Worm (Caenorhabditis elegans) whole organism, midembryonic: ENCODE data around the gene K12D12.5.

Experiments
- T22C8.4 ChIP-seq: fragments of 200-800 bp; sonication (Bioruptor generic); IDR thresholded peaks from 2 replicates; pipeline ENCODE4 v1.3.6; 2022; ENCODE audit warnings: missing genetic modification characterization, missing compliant biosample characterization
- cog-1 ChIP-seq: sonication (generic microtip); optimal IDR thresholded peaks from 2 replicates; lab custom pipeline; 2016; ENCODE audit warnings: missing genetic modification characterization, missing compliant biosample characterization
- flt-1 ChIP-seq: fragments of 200-800 bp; sonication (Bioruptor generic); IDR thresholded peaks from 2 replicates; pipeline ENCODE4 v1.3.6; 2022; ENCODE audit warnings: missing genetic modification characterization, missing compliant biosample characterization
- klf-2 ChIP-seq: fragments of 200-800 bp; sonication (Bioruptor generic); conservative IDR thresholded peaks from 2 replicates; pipeline ENCODE4 v1.3.6; 2022; ENCODE audit warnings: missing genetic modification reagents, missing genetic modification characterization, missing compliant biosample characterization
- med-1 ChIP-seq: sonication (generic microtip); optimal IDR thresholded peaks from 2 replicates; lab custom pipeline; 2017; ENCODE audit warnings: missing genetic modification characterization, mild to moderate bottlenecking, missing compliant biosample characterization, antibody characterized with exemption, missing genetic modification reagents; ENCODE audit not compliant: insufficient read depth
- ref-1 ChIP-seq: fragments of 200-800 bp; sonication (Bioruptor generic); conservative IDR thresholded peaks from 2 replicates; pipeline ENCODE4 v1.3.6; 2022; ENCODE audit warnings: missing genetic modification reagents, missing genetic modification characterization, missing compliant biosample characterization
- tab-1 ChIP-seq: fragments of 200-800 bp; sonication (Bioruptor generic); IDR thresholded peaks from 2 replicates; pipeline ENCODE4 v1.3.6; 2022; ENCODE audit warnings: missing genetic modification characterization, missing compliant biosample characterization

- TF ChIP-seq med-1: no peak
- no peak for TF ChIP-seq T22C8.4 (GFP tag; lab: Robert Waterston, UW)
- no peak for TF ChIP-seq klf-2
- no peak for TF ChIP-seq flt-1 (GFP tag; lab: Robert Waterston, UW)
- no peak for TF ChIP-seq cog-1 (tag; lab: Kevin White, UChicago)
- TF ChIP-seq ref-1 (GFP tag; lab: Robert Waterston, UW): no peak
- TF ChIP-seq tab-1 (GFP tag; lab: Robert Waterston, UW): no peak
Measured at ce11 chrII:11910569-11910968, 49.7 kb downstream of the K12D12.5 start.
